Fruit fly (Drosophila melanogaster): ENCODE data around the gene CG9813.

CG9813 gene

DNA sequence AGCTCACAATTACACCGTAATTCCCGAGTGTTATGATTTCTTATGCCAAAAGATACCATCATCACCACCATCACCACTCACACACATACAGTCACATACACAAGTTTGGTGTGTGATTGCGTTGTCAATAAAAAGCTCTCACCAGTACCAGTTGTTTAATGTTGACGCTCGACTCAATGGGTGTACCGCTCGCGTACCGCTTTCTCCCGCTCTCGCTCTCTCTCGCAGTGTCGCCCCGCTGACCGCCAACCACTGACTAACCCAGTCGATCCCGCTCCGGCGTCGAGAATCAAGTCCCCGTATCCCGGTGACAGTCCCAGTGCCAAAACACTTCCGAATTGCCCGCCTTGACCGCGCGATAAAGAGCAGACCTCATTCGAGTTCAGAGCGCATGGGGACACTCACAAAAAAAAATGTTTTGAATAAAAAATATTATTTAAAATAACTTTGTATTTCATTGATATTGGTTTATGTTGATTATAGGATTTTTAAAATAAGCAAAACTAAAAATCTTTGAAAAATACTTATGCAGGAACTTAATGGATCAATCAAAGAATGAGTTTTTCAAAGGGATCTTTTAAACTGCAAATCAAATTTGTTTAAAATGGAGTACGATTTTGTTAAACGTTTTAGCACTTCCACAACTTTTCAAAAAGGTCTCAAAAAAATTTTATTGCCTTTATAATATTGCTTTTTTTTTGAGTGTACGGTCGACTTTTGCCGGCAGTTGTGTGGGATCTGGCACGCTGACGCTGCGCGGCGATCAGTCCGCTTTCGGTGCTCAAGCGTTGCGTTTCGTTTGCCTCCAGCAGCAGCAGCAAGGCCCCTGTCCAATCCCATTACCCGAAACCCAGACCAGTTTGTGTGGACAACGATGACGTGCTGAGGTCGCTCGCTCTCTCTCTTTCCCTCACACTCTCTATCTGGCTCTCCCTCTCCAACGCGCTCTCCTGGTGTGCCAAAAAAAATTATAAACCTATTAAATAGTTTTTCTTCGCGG, 15.1 kb downstream of the CG9813 start, which contains the start of gene Dic1 (continued):
- peak; percentile 91 for TF ChIP-seq seq (GFP tag; IDR thresholded peaks at IDR 0.05)
- peak; percentile 92 for TF ChIP-seq CG32767 (GFP tag; IDR thresholded peaks at IDR 0.05)
- TF ChIP-seq Hr78 (GFP tag; optimal IDR thresholded peaks at IDR 0.05) = peak in 1 of 2 experiments; percentile 99
- peak; percentile 96 for TF ChIP-seq Dbx (GFP tag; IDR thresholded peaks at IDR 0.05)
- TF ChIP-seq CG14710 (tag; optimal IDR thresholded peaks at IDR 0.05) = peak; percentile 98
- peak; percentile 92 for TF ChIP-seq CG5180 (GFP tag; optimal IDR thresholded peaks at IDR 0.05)
- TF ChIP-seq bsh (GFP tag; optimal IDR thresholded peaks at IDR 0.05) = peak; percentile 85 to 96
- peak; percentile 80 for TF ChIP-seq pb (GFP tag; optimal IDR thresholded peaks at IDR 0.05)
- TF ChIP-seq h (optimal IDR thresholded peaks at IDR 0.05) = no peak
- peak; percentile 95 for TF ChIP-seq CG17385 (GFP tag; optimal IDR thresholded peaks at IDR 0.05)
- peak; percentile 74 for TF ChIP-seq CG3995 (GFP tag; optimal IDR thresholded peaks at IDR 0.05)
- peak; percentile 92 for TF ChIP-seq sug (tag; optimal IDR thresholded peaks at IDR 0.05)
- TF ChIP-seq CG12236 (GFP tag; optimal IDR thresholded peaks at IDR 0.05) = peak; percentile 77
- peak; percentile 97 for TF ChIP-seq tin (GFP tag; optimal IDR thresholded peaks at IDR 0.05)
- TF ChIP-seq nom (GFP tag; optimal IDR thresholded peaks at IDR 0.05) = peak; percentile 87
- TF ChIP-seq Vsx1 (GFP tag; optimal IDR thresholded peaks at IDR 0.05) = peak; percentile 90
- TF ChIP-seq CG9609 (GFP tag; optimal IDR thresholded peaks at IDR 0.05) = peak; percentile 89
- TF ChIP-seq Neu2 (GFP tag; optimal IDR thresholded peaks at IDR 0.05; ENCODE audit: borderline replicate concordance) = no peak
- peak; percentile 98 for TF ChIP-seq Sox102F (GFP tag; optimal IDR thresholded peaks at IDR 0.05)
- peak; percentile 85 for TF ChIP-seq CG6175 (GFP tag; IDR thresholded peaks at IDR 0.05)
- TF ChIP-seq Dfd (GFP tag; optimal IDR thresholded peaks at IDR 0.05) = peak in 1 of 2 experiments; percentile 35
- peak; percentile 79 for TF ChIP-seq Kr (GFP tag; optimal IDR thresholded peaks at IDR 0.05)
- peak; percentile 93 for TF ChIP-seq zen (tag; optimal IDR thresholded peaks at IDR 0.05)
- TF ChIP-seq H15 (GFP tag; IDR thresholded peaks at IDR 0.05) = peak; percentile 83
- peak; percentile 59 for TF ChIP-seq sima (GFP tag; optimal IDR thresholded peaks at IDR 0.05)
- TF ChIP-seq chm (GFP tag; IDR thresholded peaks at IDR 0.05) = peak; percentile 74; the same call in 1 of the 2 replicates
- TF ChIP-seq wdn (GFP tag; IDR thresholded peaks at IDR 0.05) = peak; percentile 82
- TF ChIP-seq CG10267 (tag; optimal IDR thresholded peaks at IDR 0.05) = peak; percentile 95
- TF ChIP-seq scrt (GFP tag; optimal IDR thresholded peaks at IDR 0.05) = peak; percentile 96
- TF ChIP-seq CG1602 (GFP tag; optimal IDR thresholded peaks at IDR 0.05) = peak; percentile 96
- no peak for TF ChIP-seq CG6791 (GFP tag; IDR thresholded peaks at IDR 0.05; ENCODE audit: partially characterized antibody)
- TF ChIP-seq stc (GFP tag; IDR thresholded peaks at IDR 0.05) = peak; percentile 89
- peak; percentile 30; the same call in 1 of the 2 replicates for TF ChIP-seq CG10321 (GFP tag; IDR thresholded peaks at IDR 0.05)
- peak; percentile 69 for TF ChIP-seq Ravus (GFP tag; IDR thresholded peaks at IDR 0.05)
- peak; percentile 71 for TF ChIP-seq CG4282 (GFP tag; optimal IDR thresholded peaks at IDR 0.05)
- TF ChIP-seq CG2120 (GFP tag; optimal IDR thresholded peaks at IDR 0.05) = peak; percentile 97
- TF ChIP-seq Bdp1 (GFP tag; optimal IDR thresholded peaks at IDR 0.05) = peak; percentile 85
- peak; percentile 70; the same call in 1 of the 2 replicates for TF ChIP-seq CG43689 (GFP tag; IDR thresholded peaks at IDR 0.05)
- TF ChIP-seq fu2 (GFP tag; optimal IDR thresholded peaks at IDR 0.05) = peak; percentile 91
- TF ChIP-seq Dad (GFP tag; optimal IDR thresholded peaks at IDR 0.05) = peak; percentile 83
- no peak for TF ChIP-seq CG2129 (GFP tag; IDR thresholded peaks at IDR 0.05; ENCODE audit: partially characterized antibody)
- TF ChIP-seq CG2678 (tag; optimal IDR thresholded peaks at IDR 0.05) = peak; percentile 99
- TF ChIP-seq CG3407 (GFP tag; optimal IDR thresholded peaks at IDR 0.05) = peak; percentile 93
- peak; percentile 90 for TF ChIP-seq dmrt11E (tag; optimal IDR thresholded peaks at IDR 0.05)
- TF ChIP-seq CG9817 (tag; optimal IDR thresholded peaks at IDR 0.05) = peak; percentile 95
- TF ChIP-seq ems (GFP tag; optimal IDR thresholded peaks at IDR 0.05) = peak; percentile 82
- TF ChIP-seq CG7556 (GFP tag; optimal IDR thresholded peaks at IDR 0.05) = peak; percentile 99
- TF ChIP-seq CG6654 (GFP tag; optimal IDR thresholded peaks at IDR 0.05) = peak; percentile 90
